Comparison of ENCODE assay signal across 4 worm cellular contexts in genomic region chrV:10468190-10468589, ce11.
TF ChIP-seq lines count a peak whose summit lies in the region.

egl-9 (plus strand) TSS chrV:10468517.

TF ChIP-seq in whole organism, L1 larva, 84 proteins besides CTCF, POLR2A, EP300 and RAD21 (continued from another document):
- TF ChIP-seq ama-1 (optimal IDR thresholded peaks at IDR 0.05; lab: Kevin White, UChicago): peak; percentile 64
- peak in 1 of 2 experiments; percentile 27 for TF ChIP-seq mdl-1 (tag; optimal IDR thresholded peaks at IDR 0.05; lab: Kevin White, UChicago)
- no peak for TF ChIP-seq nhr-85 (tag; lab: Kevin White, UChicago)
- no peak for TF ChIP-seq unc-86 (tag; optimal IDR thresholded peaks at IDR 0.05; lab: Kevin White, UChicago)
- no peak for TF ChIP-seq nhr-28 (tag; optimal IDR thresholded peaks at IDR 0.05; lab: Kevin White, UChicago)
- no peak for TF ChIP-seq pag-3 (tag; optimal IDR thresholded peaks at IDR 0.05; lab: Kevin White, UChicago; ENCODE audit: borderline replicate concordance, insufficient read depth)
- peak; percentile 8 for TF ChIP-seq nhr-20 (tag; optimal IDR thresholded peaks at IDR 0.05; lab: Kevin White, UChicago)
- TF ChIP-seq hlh-17 (GFP tag; optimal IDR thresholded peaks at IDR 0.05; lab: Kevin White, UChicago; ENCODE audit: borderline replicate concordance): no peak
- TF ChIP-seq hpl-2 (GFP tag; optimal IDR thresholded peaks at IDR 0.05; lab: Kevin White, UChicago): no peak
- TF ChIP-seq elt-3 (tag; optimal IDR thresholded peaks at IDR 0.05; lab: Kevin White, UChicago): no peak
- TF ChIP-seq elt-2 (tag; optimal IDR thresholded peaks at IDR 0.05; lab: Kevin White, UChicago): peak; percentile 68
- no peak for TF ChIP-seq ets-5 (GFP tag; IDR thresholded peaks at IDR 0.05; lab: Robert Waterston, UW)
- peak in 1 of 2 experiments; percentile 32 for TF ChIP-seq lin-35 (GFP tag; optimal IDR thresholded peaks at IDR 0.05; lab: Kevin White, UChicago)
- TF ChIP-seq nhr-71 (tag; optimal IDR thresholded peaks at IDR 0.05; lab: Kevin White, UChicago): peak; percentile 32

TF ChIP-seq in whole organism, L2 larva, 48 proteins besides CTCF, POLR2A, EP300 and RAD21 (continued from another document):
- TF ChIP-seq fos-1 (tag; optimal IDR thresholded peaks at IDR 0.05; lab: Kevin White, UChicago) (peak; percentile 55), unc-62 (GFP tag; optimal IDR thresholded peaks at IDR 0.05; lab: Kevin White, UChicago) (no peak), R02D3.7 (tag; optimal IDR thresholded peaks at IDR 0.05; lab: Kevin White, UChicago) (no peak), ceh-82 (tag; optimal IDR thresholded peaks at IDR 0.05; lab: Kevin White, UChicago) (no peak), nhr-6 (tag; optimal IDR thresholded peaks at IDR 0.05; lab: Kevin White, UChicago) (no peak), lin-11 (tag; optimal IDR thresholded peaks at IDR 0.05; lab: Kevin White, UChicago) (no peak), sma-3 (GFP tag; optimal IDR thresholded peaks at IDR 0.05; lab: Kevin White, UChicago) (peak; percentile 6), sem-4 (tag; optimal IDR thresholded peaks at IDR 0.05; lab: Kevin White, UChicago) (no peak), mbf-1 (tag; optimal IDR thresholded peaks at IDR 0.05; lab: Kevin White, UChicago) (no peak), nhr-10 (tag; optimal IDR thresholded peaks at IDR 0.05; lab: Kevin White, UChicago) (no peak), nhr-21 (tag; optimal IDR thresholded peaks at IDR 0.05; lab: Kevin White, UChicago) (no peak), ZK546.5 (tag; optimal IDR thresholded peaks at IDR 0.05; lab: Kevin White, UChicago) (no peak), elt-1 (tag; optimal IDR thresholded peaks at IDR 0.05; lab: Kevin White, UChicago) (no peak), C34F6.9 (tag; optimal IDR thresholded peaks at IDR 0.05; lab: Kevin White, UChicago) (no peak), zag-1 (tag; optimal IDR thresholded peaks at IDR 0.05; lab: Kevin White, UChicago) (no peak), nhr-25 (tag; optimal IDR thresholded peaks at IDR 0.05; lab: Kevin White, UChicago) (no peak), elt-3 (tag; optimal IDR thresholded peaks at IDR 0.05; lab: Kevin White, UChicago) (no peak), unc-55 (GFP tag; optimal IDR thresholded peaks at IDR 0.05; lab: Kevin White, UChicago) (no peak), Y55F3AM.14 (GFP tag; optimal IDR thresholded peaks at IDR 0.05; lab: Kevin White, UChicago) (peak; percentile 40), ztf-11 (tag; optimal IDR thresholded peaks at IDR 0.05; lab: Kevin White, UChicago) (no peak), nhr-11 (tag; optimal IDR thresholded peaks at IDR 0.05; lab: Kevin White, UChicago) (no peak), nhr-77 (tag; optimal IDR thresholded peaks at IDR 0.05; lab: Kevin White, UChicago) (no peak), aly-2 (tag; optimal IDR thresholded peaks at IDR 0.05; lab: Kevin White, UChicago) (no peak), dmd-4 (tag; optimal IDR thresholded peaks at IDR 0.05; lab: Kevin White, UChicago) (no peak), ama-1 (optimal IDR thresholded peaks at IDR 0.05; lab: Kevin White, UChicago) (peak; percentile 88), mab-5 (tag; optimal IDR thresholded peaks at IDR 0.05; lab: Kevin White, UChicago) (no peak), lin-13 (GFP tag; optimal IDR thresholded peaks at IDR 0.05; lab: Kevin White, UChicago) (no peak), lsy-2 (tag; optimal IDR thresholded peaks at IDR 0.05; lab: Kevin White, UChicago) (peak in 1 of 2 experiments; percentile 11), blmp-1 (tag; optimal IDR thresholded peaks at IDR 0.05; lab: Kevin White, UChicago; ENCODE audit: insufficient read depth) (no peak)

TF ChIP-seq in whole organism, L4 larva, 104 proteins besides CTCF, POLR2A, EP300 and RAD21 (continued from another document and continues in another):
- TF ChIP-seq nhr-237 (tag; optimal IDR thresholded peaks at IDR 0.05; lab: Kevin White, UChicago) (no peak), zip-11 (GFP tag; IDR thresholded peaks at IDR 0.05; lab: Robert Waterston, UW) (no peak), ceh-82 (tag; optimal IDR thresholded peaks at IDR 0.05; lab: Kevin White, UChicago) (no peak), ceh-28 (tag; optimal IDR thresholded peaks at IDR 0.05; lab: Kevin White, UChicago) (no peak), gei-8 (GFP tag; optimal IDR thresholded peaks at IDR 0.05; lab: Kevin White, UChicago) (no peak), ceh-62 (tag; optimal IDR thresholded peaks at IDR 0.05; lab: Kevin White, UChicago) (no peak), ceh-20 (GFP tag; IDR thresholded peaks at IDR 0.05; lab: Robert Waterston, UW) (0 out of 2 replicates have a peak, but pooled peaks have one; percentile 48), attf-4 (tag; optimal IDR thresholded peaks at IDR 0.05; lab: Kevin White, UChicago) (no peak), F44E2.7 (GFP tag; IDR thresholded peaks at IDR 0.05; lab: Robert Waterston, UW) (no peak), mxl-2 (GFP tag; conservative IDR thresholded peaks at IDR 0.05; lab: Robert Waterston, UW) (no peak), Y48G9A.11 (GFP tag; IDR thresholded peaks at IDR 0.05; lab: Robert Waterston, UW) (no peak), F10B5.3 (tag; optimal IDR thresholded peaks at IDR 0.05; lab: Kevin White, UChicago) (no peak), nhr-77 (tag; optimal IDR thresholded peaks at IDR 0.05; lab: Kevin White, UChicago) (peak; percentile 82), unc-62 (GFP tag; optimal IDR thresholded peaks at IDR 0.05 in 1 of 2; lab: Kevin White, UChicago) (peak in 1 of 2 experiments; percentile 24), unc-62 (tag; optimal IDR thresholded peaks at IDR 0.05; lab: Kevin White, UChicago) (no peak), spr-1 (tag; optimal IDR thresholded peaks at IDR 0.05; lab: Kevin White, UChicago) (no peak), nhr-102 (tag; optimal IDR thresholded peaks at IDR 0.05; lab: Kevin White, UChicago) (peak; percentile 7), ceh-32 (tag; optimal IDR thresholded peaks at IDR 0.05; lab: Kevin White, UChicago; ENCODE audit: poor library complexity) (no peak), spr-3 (GFP tag; optimal IDR thresholded peaks at IDR 0.05; lab: Kevin White, UChicago) (no peak), daf-19 (GFP tag; conservative IDR thresholded peaks at IDR 0.05; lab: Robert Waterston, UW) (no peak), saeg-2 (GFP tag; IDR thresholded peaks at IDR 0.05; lab: Robert Waterston, UW) (no peak), madf-9 (GFP tag; conservative IDR thresholded peaks at IDR 0.05; lab: Robert Waterston, UW) (no peak), daf-12 (tag; optimal IDR thresholded peaks at IDR 0.05; lab: Kevin White, UChicago) (no peak), hlh-11 (tag; optimal IDR thresholded peaks at IDR 0.05; lab: Kevin White, UChicago) (peak; percentile 83), fos-1 (tag; optimal IDR thresholded peaks at IDR 0.05; lab: Kevin White, UChicago) (no peak), snpc-4 (tag; optimal IDR thresholded peaks at IDR 0.05; lab: Kevin White, UChicago) (no peak), nhr-111 (GFP tag; optimal IDR thresholded peaks at IDR 0.05; lab: Kevin White, UChicago) (no peak), ztf-7 (tag; optimal IDR thresholded peaks at IDR 0.05; lab: Kevin White, UChicago) (no peak), nhr-25 (tag; optimal IDR thresholded peaks at IDR 0.05; lab: Kevin White, UChicago; ENCODE audit: borderline replicate concordance, insufficient read depth) (no peak), Y105C5A.15 (GFP tag; IDR thresholded peaks at IDR 0.05; lab: Robert Waterston, UW) (no peak), ZK337.2 (GFP tag; IDR thresholded peaks at IDR 0.05; lab: Robert Waterston, UW) (no peak), T20F7.1 (GFP tag; optimal IDR thresholded peaks at IDR 0.05; lab: Kevin White, UChicago) (no peak), set-16 (GFP tag; IDR thresholded peaks at IDR 0.05; lab: Robert Waterston, UW) (no peak), cey-2 (tag; optimal IDR thresholded peaks at IDR 0.05; lab: Kevin White, UChicago; ENCODE audit: borderline replicate concordance, insufficient read depth) (no peak), dmd-9 (GFP tag; IDR thresholded peaks at IDR 0.05; lab: Robert Waterston, UW) (no peak), ama-1 (optimal IDR thresholded peaks at IDR 0.05; lab: Kevin White, UChicago) (peak; percentile 59), duxl-1 (tag; optimal IDR thresholded peaks at IDR 0.05; lab: Kevin White, UChicago; ENCODE audit: poor library complexity) (no peak), egl-43 (GFP tag; IDR thresholded peaks at IDR 0.05; lab: Robert Waterston, UW) (no peak), daf-8 (GFP tag; IDR thresholded peaks at IDR 0.05; lab: Robert Waterston, UW) (no peak), mep-1 (tag; optimal IDR thresholded peaks at IDR 0.05; lab: Kevin White, UChicago) (no peak), T26A8.4 (GFP tag; IDR thresholded peaks at IDR 0.05; lab: Robert Waterston, UW) (peak; percentile 51; the same call in 1 of the 2 replicates), fkh-10 (GFP tag; optimal IDR thresholded peaks at IDR 0.05; lab: Kevin White, UChicago) (no peak), zfp-3 (GFP tag; conservative IDR thresholded peaks at IDR 0.05; lab: Robert Waterston, UW) (peak; percentile 56), lin-39 (tag; optimal IDR thresholded peaks at IDR 0.05; lab: Kevin White, UChicago) (no peak), dmd-6 (GFP tag; IDR thresholded peaks at IDR 0.05; lab: Robert Waterston, UW) (peak; percentile 91), mes-2 (tag; optimal IDR thresholded peaks at IDR 0.05; lab: Kevin White, UChicago; ENCODE audit: poor library complexity, severe bottlenecking) (peak; percentile 55), ctbp-1 (GFP tag; IDR thresholded peaks at IDR 0.05; lab: Robert Waterston, UW) (no peak; the same call in 1 of the 2 replicates), zag-1 (tag; optimal IDR thresholded peaks at IDR 0.05; lab: Kevin White, UChicago) (no peak), nhr-41 (GFP tag; IDR thresholded peaks at IDR 0.05; lab: Robert Waterston, UW) (no peak)

TF ChIP-seq in whole organism, young adult, 124 proteins besides CTCF, POLR2A, EP300 and RAD21 (continued from another document and continues in another):
- no peak for TF ChIP-seq D2030.7 (GFP tag; IDR thresholded peaks at IDR 0.05; lab: Robert Waterston, UW)
- no peak for TF ChIP-seq F23B12.7 (tag; optimal IDR thresholded peaks at IDR 0.05; lab: Kevin White, UChicago; ENCODE audit: insufficient read depth)
- no peak for TF ChIP-seq cebp-2 (GFP tag; IDR thresholded peaks at IDR 0.05; lab: Robert Waterston, UW)
- no peak for TF ChIP-seq lin-40 (tag; optimal IDR thresholded peaks at IDR 0.05; lab: Kevin White, UChicago)
- TF ChIP-seq T07F8.4 (tag; optimal IDR thresholded peaks at IDR 0.05; lab: Kevin White, UChicago): no peak
- TF ChIP-seq sptf-2 (GFP tag; optimal IDR thresholded peaks at IDR 0.05; lab: Kevin White, UChicago): no peak
- TF ChIP-seq rpc-1 (optimal IDR thresholded peaks at IDR 0.05; lab: Kevin White, UChicago): no peak
- no peak for TF ChIP-seq rpc-1 (tag; optimal IDR thresholded peaks at IDR 0.05; lab: Kevin White, UChicago)
- no peak for TF ChIP-seq Y95B8A.8 (GFP tag; IDR thresholded peaks at IDR 0.05; lab: Robert Waterston, UW)
- TF ChIP-seq sdz-38 (tag; optimal IDR thresholded peaks at IDR 0.05; lab: Kevin White, UChicago): no peak
- TF ChIP-seq madf-8 (GFP tag; conservative IDR thresholded peaks at IDR 0.05; lab: Robert Waterston, UW): no peak
- no peak for TF ChIP-seq pha-4 (tag; optimal IDR thresholded peaks at IDR 0.05; lab: Kevin White, UChicago)
- TF ChIP-seq snpc-4 (GFP tag; optimal IDR thresholded peaks at IDR 0.05; lab: Kevin White, UChicago): no peak
- no peak for TF ChIP-seq snpc-4 (tag; optimal IDR thresholded peaks at IDR 0.05; lab: Kevin White, UChicago)
- no peak for TF ChIP-seq hlh-12 (tag; optimal IDR thresholded peaks at IDR 0.05; lab: Kevin White, UChicago)
- TF ChIP-seq mes-4 (tag; optimal IDR thresholded peaks at IDR 0.05; lab: Kevin White, UChicago): no peak
- TF ChIP-seq F49E8.2 (tag; optimal IDR thresholded peaks at IDR 0.05; lab: Kevin White, UChicago; ENCODE audit: insufficient read depth): no peak
- no peak for TF ChIP-seq nfya-1 (tag; optimal IDR thresholded peaks at IDR 0.05; lab: Kevin White, UChicago; ENCODE audit: borderline replicate concordance, insufficient read depth)
- no peak for TF ChIP-seq F10E7.11 (tag; optimal IDR thresholded peaks at IDR 0.05; lab: Kevin White, UChicago)
- no peak for TF ChIP-seq F33H1.4 (GFP tag; IDR thresholded peaks at IDR 0.05; lab: Robert Waterston, UW)
- TF ChIP-seq Y79H2A.3 (GFP tag; conservative IDR thresholded peaks at IDR 0.05; lab: Robert Waterston, UW): no peak
- no peak for TF ChIP-seq repo-1 (tag; optimal IDR thresholded peaks at IDR 0.05; lab: Kevin White, UChicago)
- no peak for TF ChIP-seq B0019.2 (GFP tag; conservative IDR thresholded peaks at IDR 0.05; lab: Robert Waterston, UW)
- TF ChIP-seq pbrm-1 (GFP tag; IDR thresholded peaks at IDR 0.05; lab: Robert Waterston, UW): no peak
- TF ChIP-seq ztf-6 (GFP tag; IDR thresholded peaks at IDR 0.05; lab: Robert Waterston, UW): no peak
- TF ChIP-seq ceh-79 (tag; optimal IDR thresholded peaks at IDR 0.05; lab: Kevin White, UChicago): no peak
- TF ChIP-seq F37B4.10 (GFP tag; IDR thresholded peaks at IDR 0.05; lab: Robert Waterston, UW): no peak
- TF ChIP-seq ceh-27 (GFP tag; optimal IDR thresholded peaks at IDR 0.05; lab: Kevin White, UChicago): no peak
- TF ChIP-seq madf-10 (tag; optimal IDR thresholded peaks at IDR 0.05; lab: Kevin White, UChicago): no peak
- peak; percentile 60 for TF ChIP-seq chd-7 (tag; optimal IDR thresholded peaks at IDR 0.05; lab: Kevin White, UChicago)
- no peak for TF ChIP-seq tlf-1 (GFP tag; optimal IDR thresholded peaks at IDR 0.05; lab: Kevin White, UChicago)
- no peak for TF ChIP-seq madf-6 (GFP tag; IDR thresholded peaks at IDR 0.05; lab: Robert Waterston, UW)
- TF ChIP-seq athp-1 (tag; optimal IDR thresholded peaks at IDR 0.05; lab: Kevin White, UChicago): no peak
- no peak for TF ChIP-seq hmg-20 (GFP tag; IDR thresholded peaks at IDR 0.05; lab: Robert Waterston, UW)
- no peak for TF ChIP-seq nhr-120 (GFP tag; IDR thresholded peaks at IDR 0.05; lab: Robert Waterston, UW)
- TF ChIP-seq attf-6 (GFP tag; IDR thresholded peaks at IDR 0.05; lab: Robert Waterston, UW): no peak
- TF ChIP-seq ztf-3 (GFP tag; optimal IDR thresholded peaks at IDR 0.05; lab: Kevin White, UChicago): no peak
- no peak for TF ChIP-seq Y56A3A.18 (GFP tag; IDR thresholded peaks at IDR 0.05; lab: Robert Waterston, UW)
- no peak for TF ChIP-seq lin-35 (GFP tag; optimal IDR thresholded peaks at IDR 0.05; lab: Kevin White, UChicago)
- no peak for TF ChIP-seq die-1 (tag; optimal IDR thresholded peaks at IDR 0.05; lab: Kevin White, UChicago)
- no peak for TF ChIP-seq Y53G8AR.9 (GFP tag; conservative IDR thresholded peaks at IDR 0.05; lab: Robert Waterston, UW)
- peak; percentile 15 to 57 for TF ChIP-seq let-607 (tag; optimal IDR thresholded peaks at IDR 0.05; lab: Kevin White, UChicago)
- TF ChIP-seq ztf-26 (tag; optimal IDR thresholded peaks at IDR 0.05; lab: Kevin White, UChicago): peak; percentile 26
- TF ChIP-seq dox-1 (GFP tag; IDR thresholded peaks at IDR 0.05; lab: Robert Waterston, UW): peak; percentile 70
- no peak for TF ChIP-seq lsy-27 (tag; optimal IDR thresholded peaks at IDR 0.05; lab: Kevin White, UChicago; ENCODE audit: borderline replicate concordance, insufficient read depth)
- TF ChIP-seq egl-18 (GFP tag; IDR thresholded peaks at IDR 0.05; lab: Robert Waterston, UW): no peak
- TF ChIP-seq aptf-2 (GFP tag; conservative IDR thresholded peaks at IDR 0.05; lab: Robert Waterston, UW): no peak
- TF ChIP-seq madf-3 (GFP tag; IDR thresholded peaks at IDR 0.05; lab: Robert Waterston, UW): no peak
- TF ChIP-seq ama-1 (optimal IDR thresholded peaks at IDR 0.05; lab: Kevin White, UChicago): peak; percentile 87
- TF ChIP-seq ama-1 (GFP tag; optimal IDR thresholded peaks at IDR 0.05; lab: Kevin White, UChicago): no peak
- 0 out of 2 replicates have a peak, but pooled peaks have one; percentile 12 for TF ChIP-seq hmg-1.2 (GFP tag; IDR thresholded peaks at IDR 0.05; lab: Robert Waterston, UW)
- TF ChIP-seq nhr-179 (tag; optimal IDR thresholded peaks at IDR 0.05; lab: Kevin White, UChicago): no peak
- no peak for TF ChIP-seq unc-62 (GFP tag; optimal IDR thresholded peaks at IDR 0.05; lab: Kevin White, UChicago)
- no peak for TF ChIP-seq sea-2 (GFP tag; IDR thresholded peaks at IDR 0.05; lab: Robert Waterston, UW)
- TF ChIP-seq lin-26 (GFP tag; IDR thresholded peaks at IDR 0.05; lab: Robert Waterston, UW): 0 out of 2 replicates have a peak, but pooled peaks have one; percentile 38
- no peak for TF ChIP-seq ZK185.1 (tag; optimal IDR thresholded peaks at IDR 0.05; lab: Kevin White, UChicago; ENCODE audit: poor library complexity, severe bottlenecking)
